Fruit fly (Drosophila melanogaster): ENCODE measurements around the gene obe.

The obe gene

DNA sequence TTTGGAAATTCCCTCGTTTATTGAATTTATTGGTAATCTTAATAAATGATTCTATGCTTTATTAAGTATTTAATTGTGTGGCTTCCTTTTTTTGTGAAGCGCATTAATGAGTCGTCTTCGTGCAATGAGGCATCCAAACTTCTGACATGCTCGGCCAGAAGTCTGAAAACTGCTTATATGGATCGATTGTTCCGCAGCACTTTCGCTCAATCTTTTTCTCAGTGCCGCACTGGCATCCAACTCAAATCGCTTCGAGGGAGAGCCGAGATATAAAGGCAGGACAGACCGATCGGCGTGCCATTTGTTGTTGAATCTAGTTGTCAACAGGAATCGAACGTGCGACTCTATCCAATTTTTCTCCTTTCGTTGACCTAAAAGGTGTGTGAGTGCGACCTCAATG lies 46.2 kb upstream of the obe start, which contains the start of gene Act88F:
Gene Act88F (plus strand): TSS at position 301 of the 400 bp plus-strand sequence.
- TF ChIP-seq Sox14 (GFP tag; optimal IDR thresholded peaks at IDR 0.05), result no peak
- no peak for TF ChIP-seq dac (GFP tag; optimal IDR thresholded peaks at IDR 0.05)
- TF ChIP-seq Gug (GFP tag; IDR thresholded peaks at IDR 0.05), result no peak
- no peak for TF ChIP-seq CG6854 (GFP tag; optimal IDR thresholded peaks at IDR 0.05)
- no peak for TF ChIP-seq CG11902 (GFP tag; optimal IDR thresholded peaks at IDR 0.05)
- no peak for TF ChIP-seq Smox (GFP tag; optimal IDR thresholded peaks at IDR 0.05)
- no peak for TF ChIP-seq CG8119 (GFP tag; IDR thresholded peaks at IDR 0.05)
- no peak for TF ChIP-seq CG34406 (GFP tag; optimal IDR thresholded peaks at IDR 0.05)
- TF ChIP-seq CG8632 (GFP tag; optimal IDR thresholded peaks at IDR 0.05), result no peak
- TF ChIP-seq Met (GFP tag; optimal IDR thresholded peaks at IDR 0.05), result no peak
- no peak for TF ChIP-seq CG11762 (GFP tag; optimal IDR thresholded peaks at IDR 0.05; ENCODE audit: insufficient read depth)
- TF ChIP-seq CG3919 (GFP tag; optimal IDR thresholded peaks at IDR 0.05), result no peak
- TF ChIP-seq dsx (GFP tag; optimal IDR thresholded peaks at IDR 0.05; ENCODE audit: poor library complexity, severe bottlenecking), result no peak
- TF ChIP-seq vri (GFP tag; optimal IDR thresholded peaks at IDR 0.05), result no peak
- no peak for TF ChIP-seq Lpt (GFP tag; optimal IDR thresholded peaks at IDR 0.05)
- TF ChIP-seq CG11294 (GFP tag; IDR thresholded peaks at IDR 0.05), result no peak
- TF ChIP-seq net (GFP tag; optimal IDR thresholded peaks at IDR 0.05), result no peak
- TF ChIP-seq CG10669 (GFP tag; optimal IDR thresholded peaks at IDR 0.05), result no peak

DNA sequence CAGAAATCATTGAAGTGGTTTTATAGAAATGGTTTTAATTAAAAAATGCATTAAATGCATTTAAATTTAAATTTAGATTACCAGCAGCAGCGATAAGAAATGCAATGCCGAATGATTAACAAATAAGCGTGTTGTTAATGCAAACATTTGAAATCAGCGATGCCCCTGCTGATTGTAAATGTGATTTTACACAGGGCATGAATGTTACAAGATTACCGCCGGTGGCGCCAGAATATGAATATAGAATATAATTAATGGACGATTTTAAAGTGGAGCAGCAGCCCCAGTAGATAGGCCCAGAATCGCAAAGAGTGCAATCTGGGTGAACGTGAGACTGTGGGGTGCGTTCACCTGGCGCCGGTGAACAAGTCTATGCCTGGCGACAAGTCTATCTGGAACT lies 39.7 kb upstream of the obe start:
- TF ChIP-seq CG1621 (tag; optimal IDR thresholded peaks at IDR 0.05) (no peak), OdsH (GFP tag; optimal IDR thresholded peaks at IDR 0.05) (no peak), svp (GFP tag) (peak; percentile 95), CG6163 (GFP tag; IDR thresholded peaks at IDR 0.05) (no peak)

dm6 chr3R:15447791-15448190 lies 38.1 kb upstream of the obe start:
- no peak for TF ChIP-seq Hr39 (GFP tag; optimal IDR thresholded peaks at IDR 0.05)
- TF ChIP-seq CG6276 (GFP tag; optimal IDR thresholded peaks at IDR 0.05), result no peak
- no peak for TF ChIP-seq CG3919 (GFP tag; optimal IDR thresholded peaks at IDR 0.05)
- no peak for TF ChIP-seq fd85E (GFP tag; optimal IDR thresholded peaks at IDR 0.05)
- TF ChIP-seq CG1621 (tag; optimal IDR thresholded peaks at IDR 0.05), result no peak
- TF ChIP-seq svp (GFP tag), result peak; percentile 93

- TF ChIP-seq vri (GFP tag; optimal IDR thresholded peaks at IDR 0.05) (no peak), svp (GFP tag) (peak; percentile 31)
Observed at dm6 chr3R:15448657-15449056, 37.2 kb upstream of the obe start.

- no peak for TF ChIP-seq lz (GFP tag; optimal IDR thresholded peaks at IDR 0.05)
- TF ChIP-seq Eip78C (GFP tag), result peak; percentile 46
- TF ChIP-seq ss (GFP tag; optimal IDR thresholded peaks at IDR 0.05), result peak in 1 of 2 experiments; percentile 23
Observed at dm6 chr3R:15451344-15452107, 34.3 kb upstream of the obe start.

DNA sequence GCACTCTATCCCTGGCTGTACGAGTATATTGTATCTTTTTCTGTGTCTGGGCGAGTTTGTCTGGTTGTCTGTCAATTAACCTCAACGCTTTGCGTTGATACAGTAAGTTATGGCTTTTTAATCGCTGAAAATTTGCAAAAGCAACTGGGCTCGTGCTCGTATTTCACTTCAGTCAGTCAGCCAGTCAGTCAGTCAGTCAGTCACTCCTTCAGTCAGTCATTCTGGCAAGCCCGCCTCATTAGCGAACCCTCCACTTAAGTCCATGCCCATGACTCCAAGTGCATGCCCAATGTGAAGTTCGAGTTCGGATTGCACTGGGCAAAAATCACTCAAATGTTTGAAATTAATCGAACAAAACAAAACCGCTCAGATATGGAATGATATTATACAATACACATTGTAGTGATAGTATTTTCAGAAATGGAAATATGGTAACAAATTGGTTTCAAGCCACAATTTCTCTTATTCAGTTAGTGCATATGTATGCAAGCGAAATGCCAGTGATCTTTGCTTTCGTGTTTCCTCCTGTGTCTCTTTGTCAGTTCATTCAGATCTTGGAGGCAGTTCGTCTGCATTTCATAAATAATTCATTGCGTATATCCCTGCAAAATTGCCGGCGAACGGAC lies 28.4 kb upstream of the obe start:
- TF ChIP-seq net (GFP tag; optimal IDR thresholded peaks at IDR 0.05) (no peak), Eip75B (GFP tag; optimal IDR thresholded peaks at IDR 0.05) (peak; percentile 47), CG10669 (GFP tag; optimal IDR thresholded peaks at IDR 0.05) (peak; percentile 52), spab (GFP tag; optimal IDR thresholded peaks at IDR 0.05) (no peak), CG3919 (GFP tag; optimal IDR thresholded peaks at IDR 0.05) (peak; percentile 37), topi (GFP tag; optimal IDR thresholded peaks at IDR 0.05) (peak; percentile 53), CG11294 (GFP tag; IDR thresholded peaks at IDR 0.05) (no peak), Ets21C (GFP tag; optimal IDR thresholded peaks at IDR 0.05) (peak; percentile 7), lz (GFP tag; optimal IDR thresholded peaks at IDR 0.05) (peak; percentile 56), acj6 (GFP tag; optimal IDR thresholded peaks at IDR 0.05) (peak; percentile 45), CG6163 (GFP tag; IDR thresholded peaks at IDR 0.05) (no peak), CG34406 (GFP tag; optimal IDR thresholded peaks at IDR 0.05) (peak; percentile 45), fd85E (GFP tag; optimal IDR thresholded peaks at IDR 0.05) (no peak), CG7368 (GFP tag; optimal IDR thresholded peaks at IDR 0.05) (peak; percentile 23), Eip93F (GFP tag; optimal IDR thresholded peaks at IDR 0.05) (no peak), CG6808 (GFP tag; optimal IDR thresholded peaks at IDR 0.05) (peak; percentile 16), Ets96B (tag; optimal IDR thresholded peaks at IDR 0.05) (peak; percentile 55), Lpt (GFP tag; optimal IDR thresholded peaks at IDR 0.05) (no peak), CG1621 (tag; optimal IDR thresholded peaks at IDR 0.05) (peak; percentile 18), CG8319 (GFP tag; optimal IDR thresholded peaks at IDR 0.05) (peak; percentile 3), dsx (GFP tag; optimal IDR thresholded peaks at IDR 0.05; ENCODE audit: poor library complexity, severe bottlenecking) (peak; percentile 41), cyc (GFP tag; optimal IDR thresholded peaks at IDR 0.05) (peak; percentile 34)

All from whole organism, prepupa.